Worm (Caenorhabditis elegans): ENCODE measurements around the gene F13H10.5.
"Not testable (repeated sequence)": the region's sequence is repeated elsewhere in the genome, so short reads cannot be mapped to it uniquely, and the experiment has no call there.

The F13H10.5 gene

DNA sequence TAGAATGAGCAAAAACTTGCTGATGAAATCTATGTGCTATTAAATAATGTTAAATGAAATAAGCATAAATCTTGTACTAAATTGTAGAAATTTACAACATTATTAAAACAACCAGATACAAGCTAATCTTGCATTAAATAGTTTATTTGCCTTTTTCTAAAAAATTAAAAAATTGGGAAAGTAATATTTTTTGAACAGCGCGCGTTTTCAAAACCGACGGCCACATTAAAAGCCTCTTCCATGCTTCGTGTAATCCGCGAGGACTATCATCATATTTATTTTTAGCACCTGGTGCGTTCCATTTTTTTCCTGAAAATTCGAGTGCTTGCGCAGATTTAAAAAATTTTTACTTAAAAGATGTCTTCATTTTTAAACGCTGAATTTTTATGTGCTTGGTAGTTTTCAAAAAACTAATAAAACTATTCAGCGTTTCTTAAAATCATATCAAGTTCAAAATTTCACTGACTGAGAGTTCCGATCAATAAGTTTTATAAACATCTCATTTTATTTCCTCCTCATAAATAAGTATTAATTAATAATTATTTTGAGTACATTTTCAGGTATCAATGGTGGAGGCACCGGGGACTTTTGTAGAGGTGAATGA, 3.4 kb upstream of the F13H10.5 start, which contains the start of gene Y43E12A.3:
Gene Y43E12A.3, plus strand, starts transcription at position 554 of the 604 bp plus-strand sequence.
- not testable (repeated sequence) for TF ChIP-seq nhr-25, elt-3, pqm-1 (tag; optimal IDR thresholded peaks at IDR 0.05)

ce11 chrIV:11001614-11002013, 10.8 kb downstream of the F13H10.5 start, which contains the start of gene F13H10.9:
TSS of gene F13H10.9 (plus strand) at chrIV:11001914.
- TF ChIP-seq pqm-1 (tag; optimal IDR thresholded peaks at IDR 0.05) (no peak), snpc-4 (tag; optimal IDR thresholded peaks at IDR 0.05) (no peak), nhr-67 (tag; optimal IDR thresholded peaks at IDR 0.05) (no peak), lin-39 (tag; optimal IDR thresholded peaks at IDR 0.05) (no peak), elt-1 (tag; optimal IDR thresholded peaks at IDR 0.05) (no peak), fkh-10 (GFP tag; optimal IDR thresholded peaks at IDR 0.05) (no peak), skn-1 (tag; optimal IDR thresholded peaks at IDR 0.05) (no peak), pha-4 (tag; optimal IDR thresholded peaks at IDR 0.05) (no peak), nhr-12 (tag; optimal IDR thresholded peaks at IDR 0.05) (no peak), elt-2 (tag; optimal IDR thresholded peaks at IDR 0.05) (no peak), ceh-82 (tag; optimal IDR thresholded peaks at IDR 0.05) (no peak), nhr-25 (tag; optimal IDR thresholded peaks at IDR 0.05) (no peak), nhr-43 (tag; optimal IDR thresholded peaks at IDR 0.05; ENCODE audit: poor library complexity, severe bottlenecking) (no peak), eor-1 (tag; optimal IDR thresholded peaks at IDR 0.05) (no peak), mml-1 (tag; optimal IDR thresholded peaks at IDR 0.05) (no peak), unc-62 (GFP tag; optimal IDR thresholded peaks at IDR 0.05) (no peak), lsy-12 (tag; optimal IDR thresholded peaks at IDR 0.05) (no peak), ztf-4 (tag; optimal IDR thresholded peaks at IDR 0.05) (no peak)

ce11 chrIV:11004273-11004672, 13.5 kb downstream of the F13H10.5 start, which contains the start of gene F13H10.1:
TSS of gene F13H10.1 (plus strand) at chrIV:11004573.
- TF ChIP-seq lsy-12 (tag; optimal IDR thresholded peaks at IDR 0.05) (no peak), nhr-23 (tag; optimal IDR thresholded peaks at IDR 0.05) (no peak), unc-62 (GFP tag; optimal IDR thresholded peaks at IDR 0.05) (no peak), nhr-25 (tag; optimal IDR thresholded peaks at IDR 0.05) (no peak), elt-2 (tag; optimal IDR thresholded peaks at IDR 0.05) (no peak), jun-1 (tag; optimal IDR thresholded peaks at IDR 0.05) (no peak), nfya-1 (tag; optimal IDR thresholded peaks at IDR 0.05; ENCODE audit: insufficient read depth) (no peak), zag-1 (tag; optimal IDR thresholded peaks at IDR 0.05) (no peak), nhr-43 (tag; optimal IDR thresholded peaks at IDR 0.05; ENCODE audit: poor library complexity, severe bottlenecking) (no peak), nhr-11 (tag; optimal IDR thresholded peaks at IDR 0.05) (no peak), ZK546.5 (tag; optimal IDR thresholded peaks at IDR 0.05) (no peak), snpc-4 (tag; optimal IDR thresholded peaks at IDR 0.05) (no peak), elt-1 (tag; optimal IDR thresholded peaks at IDR 0.05) (no peak), sea-2 (GFP tag; optimal IDR thresholded peaks at IDR 0.05) (no peak), egl-27 (tag; optimal IDR thresholded peaks at IDR 0.05) (no peak), pqm-1 (tag; optimal IDR thresholded peaks at IDR 0.05) (no peak), nhr-237 (tag; optimal IDR thresholded peaks at IDR 0.05) (no peak), aly-2 (tag; optimal IDR thresholded peaks at IDR 0.05) (no peak), fkh-10 (GFP tag; optimal IDR thresholded peaks at IDR 0.05) (no peak), ceh-9 (tag; optimal IDR thresholded peaks at IDR 0.05) (no peak)

- TF ChIP-seq nhr-11 (tag; optimal IDR thresholded peaks at IDR 0.05), result peak; percentile 40
- no peak for TF ChIP-seq fkh-2 (tag; optimal IDR thresholded peaks at IDR 0.05)
Observed at ce11 chrIV:11006383-11006782, 15.6 kb downstream of the F13H10.5 start.

ce11 chrIV:11006868-11007267, 16.1 kb downstream of the F13H10.5 start:
- TF ChIP-seq unc-62 (GFP tag; optimal IDR thresholded peaks at IDR 0.05), result no peak
- TF ChIP-seq nhr-237 (tag; optimal IDR thresholded peaks at IDR 0.05), result no peak
- no peak for TF ChIP-seq nhr-67 (tag; optimal IDR thresholded peaks at IDR 0.05)

DNA sequence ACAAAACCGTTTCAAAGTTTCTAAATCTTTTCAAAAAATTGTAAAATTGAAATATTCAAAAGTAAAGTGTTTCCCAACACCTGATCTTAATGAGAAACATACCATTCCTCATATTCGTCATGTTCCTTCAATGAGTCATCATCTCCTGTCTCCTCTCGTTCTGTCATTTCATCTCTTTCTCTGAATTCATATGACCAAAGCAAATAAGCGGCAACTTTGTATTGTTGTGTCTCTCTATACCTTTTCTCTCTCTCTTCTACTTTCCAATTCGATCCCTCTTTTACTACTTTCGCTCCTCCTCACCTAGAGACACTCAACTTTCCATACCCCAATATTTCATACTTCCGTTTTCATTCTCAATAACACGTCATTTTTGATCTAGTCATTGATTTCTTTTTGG, 17.5 kb downstream of the F13H10.5 start:
- TF ChIP-seq jun-1 (tag; optimal IDR thresholded peaks at IDR 0.05) (peak; percentile 10), ceh-28 (tag; optimal IDR thresholded peaks at IDR 0.05) (no peak), ama-1 (optimal IDR thresholded peaks at IDR 0.05) (no peak), eor-1 (tag; optimal IDR thresholded peaks at IDR 0.05) (no peak), hmg-11 (tag; optimal IDR thresholded peaks at IDR 0.05) (peak; percentile 48), nfya-1 (tag; optimal IDR thresholded peaks at IDR 0.05; ENCODE audit: insufficient read depth) (peak; percentile 1), pha-4 (tag; optimal IDR thresholded peaks at IDR 0.05) (peak; percentile 81), nhr-25 (tag; optimal IDR thresholded peaks at IDR 0.05) (peak; percentile 20), nhr-23 (tag; optimal IDR thresholded peaks at IDR 0.05) (peak; percentile 54)

All from whole organism, L3 larva.